Worm (Caenorhabditis elegans): Measurements from ENCODE around the gene F47B8.8.

- TF ChIP-seq D2030.7 (GFP tag; IDR thresholded peaks at IDR 0.05) = no peak
- no peak for TF ChIP-seq sea-2 (GFP tag; IDR thresholded peaks at IDR 0.05)
- TF ChIP-seq dox-1 (GFP tag; IDR thresholded peaks at IDR 0.05) = no peak
- no peak for TF ChIP-seq F39B2.1 (GFP tag; IDR thresholded peaks at IDR 0.05)
- no peak for TF ChIP-seq tbx-9 (tag; optimal IDR thresholded peaks at IDR 0.05; ENCODE audit: borderline replicate concordance)
- TF ChIP-seq akir-1 (GFP tag; optimal IDR thresholded peaks at IDR 0.05) = no peak
- no peak for TF ChIP-seq nfya-1 (tag; optimal IDR thresholded peaks at IDR 0.05; ENCODE audit: borderline replicate concordance, insufficient read depth)
Observed at ce11 chrV:14317204-14317603, 14.3 kb upstream of the F47B8.8 start.

All from whole organism, young adult.